Fruit fly (Drosophila melanogaster): Measurements from ENCODE around the gene kon.

kon gene

DNA sequence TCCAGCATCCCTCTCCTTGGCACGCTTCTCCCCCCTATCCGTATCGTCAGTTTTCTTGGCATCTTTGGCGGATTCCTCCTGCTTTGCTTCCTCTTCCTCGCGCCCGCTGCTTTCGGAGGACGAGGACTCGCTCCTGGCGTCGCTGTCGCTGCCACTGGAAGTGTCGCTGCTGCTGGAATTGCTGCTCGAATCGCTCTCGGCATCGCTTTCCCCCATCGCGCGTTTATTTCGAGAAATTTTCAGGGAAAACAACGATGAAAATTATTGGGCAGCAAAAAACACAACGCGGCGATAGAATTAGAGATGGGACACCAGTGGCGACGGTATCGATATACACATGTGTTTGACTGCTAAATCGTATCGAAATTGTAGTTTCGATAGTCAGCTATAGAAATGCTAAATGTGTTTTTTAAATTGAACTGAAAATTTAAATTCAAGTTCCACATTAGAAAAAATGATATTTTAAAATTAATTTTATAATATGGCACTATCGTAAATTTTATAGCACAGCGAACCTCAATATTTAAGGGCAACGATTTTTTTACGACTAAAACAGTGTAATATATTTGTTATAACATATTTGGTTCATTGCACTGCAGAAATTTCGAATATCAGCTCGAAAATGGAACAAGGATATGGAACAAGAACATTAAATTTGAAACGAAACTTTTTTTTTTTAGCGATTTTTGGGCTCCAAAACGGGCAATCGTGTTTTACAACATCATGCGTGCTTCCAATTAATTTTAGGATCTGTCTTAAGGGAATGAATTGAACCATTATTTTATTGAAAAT lies 54.9 kb downstream of the kon start, which contains the start of gene ncm (continued):
- no peak for TF ChIP-seq CG11695 (GFP tag; IDR thresholded peaks at IDR 0.05)
- no peak for TF ChIP-seq CG6683 (GFP tag; optimal IDR thresholded peaks at IDR 0.05)
- TF ChIP-seq klu (GFP tag; IDR thresholded peaks at IDR 0.05) = no peak
- TF ChIP-seq pum (GFP tag; optimal IDR thresholded peaks at IDR 0.05) = no peak
- no peak for TF ChIP-seq da (GFP tag; optimal IDR thresholded peaks at IDR 0.05)
- no peak for TF ChIP-seq CG9727 (GFP tag; optimal IDR thresholded peaks at IDR 0.05)
- TF ChIP-seq tio (GFP tag; optimal IDR thresholded peaks at IDR 0.05) = no peak
- no peak for TF ChIP-seq CG14965 (GFP tag; optimal IDR thresholded peaks at IDR 0.05; ENCODE audit: borderline replicate concordance)
- no peak for TF ChIP-seq en (GFP tag; optimal IDR thresholded peaks at IDR 0.05)
- no peak for TF ChIP-seq C15 (GFP tag; IDR thresholded peaks at IDR 0.05)
- no peak for TF ChIP-seq CG12769 (tag; optimal IDR thresholded peaks at IDR 0.05)
- no peak for TF ChIP-seq Rx (GFP tag; IDR thresholded peaks at IDR 0.05)
- peak in 1 of 3 experiments; percentile 3 for TF ChIP-seq lola (GFP tag; optimal IDR thresholded peaks at IDR 0.05)
- no peak for TF ChIP-seq repo (GFP tag; optimal IDR thresholded peaks at IDR 0.05)
- TF ChIP-seq odd (GFP tag; optimal IDR thresholded peaks at IDR 0.05) = no peak
- no peak for TF ChIP-seq oc (tag; optimal IDR thresholded peaks at IDR 0.05)
- TF ChIP-seq CG12744 (GFP tag; optimal IDR thresholded peaks at IDR 0.05) = no peak
- no peak for TF ChIP-seq CTCF (GFP tag; optimal IDR thresholded peaks at IDR 0.05)
- TF ChIP-seq Elba2 (GFP tag; optimal IDR thresholded peaks at IDR 0.05) = no peak
- peak; percentile 87 for TF ChIP-seq HLH4C (GFP tag; IDR thresholded peaks at IDR 0.05; ENCODE audit: partially characterized antibody)
- TF ChIP-seq ro (GFP tag; IDR thresholded peaks at IDR 0.05) = no peak
- TF ChIP-seq CG9932 (GFP tag; IDR thresholded peaks at IDR 0.05) = peak; percentile 41; the same call in 1 of the 2 replicates
- TF ChIP-seq lbe (GFP tag; optimal IDR thresholded peaks at IDR 0.05) = no peak
- TF ChIP-seq Opbp (GFP tag; IDR thresholded peaks at IDR 0.05; ENCODE audit: partially characterized antibody) = peak; percentile 91
- TF ChIP-seq CG10321 (GFP tag; IDR thresholded peaks at IDR 0.05) = no peak
- TF ChIP-seq D (optimal IDR thresholded peaks at IDR 0.05) = no peak
- no peak for TF ChIP-seq D (GFP tag; optimal IDR thresholded peaks at IDR 0.05)
- no peak for TF ChIP-seq fd3F (GFP tag; optimal IDR thresholded peaks at IDR 0.05)
- no peak for TF ChIP-seq CG11560 (tag; IDR thresholded peaks at IDR 0.05)
- TF ChIP-seq Med (GFP tag) = peak; percentile 83
- TF ChIP-seq CG2199 (GFP tag; IDR thresholded peaks at IDR 0.05) = no peak
- TF ChIP-seq Xbp1 (GFP tag; optimal IDR thresholded peaks at IDR 0.05) = peak; percentile 27
- TF ChIP-seq CHES-1-like (GFP tag; optimal IDR thresholded peaks at IDR 0.05) = peak; percentile 23
- no peak for TF ChIP-seq ham (GFP tag; IDR thresholded peaks at IDR 0.05)
- no peak for TF ChIP-seq grn (GFP tag; optimal IDR thresholded peaks at IDR 0.05)
- peak; percentile 19 for TF ChIP-seq CG15601 (tag; optimal IDR thresholded peaks at IDR 0.05)
- TF ChIP-seq Kr (GFP tag; optimal IDR thresholded peaks at IDR 0.05) = no peak
- peak; percentile 91 for TF ChIP-seq knrl (GFP tag; IDR thresholded peaks at IDR 0.05; ENCODE audit: partially characterized antibody)
- TF ChIP-seq dpn (GFP tag; optimal IDR thresholded peaks at IDR 0.05) = no peak
- no peak for TF ChIP-seq MTF-1 (GFP tag; optimal IDR thresholded peaks at IDR 0.05; ENCODE audit: borderline replicate concordance)
- TF ChIP-seq CG9797 (GFP tag; optimal IDR thresholded peaks at IDR 0.05) = peak; percentile 9
- no peak for TF ChIP-seq sc (optimal IDR thresholded peaks at IDR 0.05)
- no peak for TF ChIP-seq sc (GFP tag; optimal IDR thresholded peaks at IDR 0.05)
- no peak for TF ChIP-seq CG8924 (tag; optimal IDR thresholded peaks at IDR 0.05)
- no peak for TF ChIP-seq CG3726 (GFP tag; IDR thresholded peaks at IDR 0.05)
- TF ChIP-seq CG10979 (tag; optimal IDR thresholded peaks at IDR 0.05) = no peak
- TF ChIP-seq jing (GFP tag; optimal IDR thresholded peaks at IDR 0.05) = no peak
- peak; percentile 71; the same call in 1 of the 2 replicates for TF ChIP-seq CG42726 (GFP tag; IDR thresholded peaks at IDR 0.05; ENCODE audit: partially characterized antibody)
- TF ChIP-seq Bgb (GFP tag; IDR thresholded peaks at IDR 0.05; ENCODE audit: partially characterized antibody) = peak; percentile 90
- TF ChIP-seq gcm2 (GFP tag; optimal IDR thresholded peaks at IDR 0.05) = no peak
